Fruit fly (Drosophila melanogaster): ENCODE measurements around the gene fid.

fid gene

dm6 chr3R:25982734-25983133 lies 12.9 kb downstream of the fid start, which contains the start of gene Nf1 (continued):
- no peak for TF ChIP-seq ash1 (GFP tag; optimal IDR thresholded peaks at IDR 0.05)
- no peak for TF ChIP-seq C15 (GFP tag; IDR thresholded peaks at IDR 0.05)
- TF ChIP-seq vnd (GFP tag; IDR thresholded peaks at IDR 0.05; ENCODE audit: partially characterized antibody): peak; percentile 70
- no peak for TF ChIP-seq prd (optimal IDR thresholded peaks at IDR 0.05)
- no peak for TF ChIP-seq prd (GFP tag; IDR thresholded peaks at IDR 0.05)
- no peak for TF ChIP-seq yki (optimal IDR thresholded peaks at IDR 0.05)
- no peak for TF ChIP-seq CG4424 (GFP tag; optimal IDR thresholded peaks at IDR 0.05)
- no peak for TF ChIP-seq Hmx (GFP tag; optimal IDR thresholded peaks at IDR 0.05)
- no peak for TF ChIP-seq CG10366 (GFP tag; IDR thresholded peaks at IDR 0.05)
- no peak for TF ChIP-seq B-H1 (GFP tag; IDR thresholded peaks at IDR 0.05)
- no peak for TF ChIP-seq crp (GFP tag; optimal IDR thresholded peaks at IDR 0.05)
- no peak for TF ChIP-seq wek (GFP tag; optimal IDR thresholded peaks at IDR 0.05)
- no peak for TF ChIP-seq CG13624 (GFP tag; optimal IDR thresholded peaks at IDR 0.05)
- TF ChIP-seq Neu2 (GFP tag; optimal IDR thresholded peaks at IDR 0.05; ENCODE audit: borderline replicate concordance): no peak
- TF ChIP-seq ham (GFP tag; IDR thresholded peaks at IDR 0.05): no peak
- TF ChIP-seq CG10147 (GFP tag; optimal IDR thresholded peaks at IDR 0.05): no peak
- TF ChIP-seq CG31441 (GFP tag; IDR thresholded peaks at IDR 0.05): no peak
- TF ChIP-seq Dp (GFP tag; optimal IDR thresholded peaks at IDR 0.05): peak; percentile 95
- TF ChIP-seq CG18599 (GFP tag; optimal IDR thresholded peaks at IDR 0.05): no peak
- TF ChIP-seq CG12155 (GFP tag; optimal IDR thresholded peaks at IDR 0.05): peak; percentile 78
- TF ChIP-seq CG7556 (GFP tag; optimal IDR thresholded peaks at IDR 0.05): no peak
- no peak for TF ChIP-seq klu (GFP tag; IDR thresholded peaks at IDR 0.05)
- TF ChIP-seq CG10431 (GFP tag; optimal IDR thresholded peaks at IDR 0.05): no peak
- no peak for TF ChIP-seq Fer3 (tag; optimal IDR thresholded peaks at IDR 0.05)
- no peak for TF ChIP-seq maf-S (GFP tag; optimal IDR thresholded peaks at IDR 0.05)
- TF ChIP-seq Hr78 (GFP tag; optimal IDR thresholded peaks at IDR 0.05): no peak
- TF ChIP-seq gcm (GFP tag; optimal IDR thresholded peaks at IDR 0.05): no peak
- no peak for TF ChIP-seq CG2875 (GFP tag; optimal IDR thresholded peaks at IDR 0.05)
- TF ChIP-seq CG7357 (GFP tag; IDR thresholded peaks at IDR 0.05): no peak
- TF ChIP-seq Elba2 (GFP tag; optimal IDR thresholded peaks at IDR 0.05): no peak
- no peak for TF ChIP-seq chm (GFP tag; IDR thresholded peaks at IDR 0.05)
- TF ChIP-seq sd (tag; optimal IDR thresholded peaks at IDR 0.05): no peak
- TF ChIP-seq unc-4 (GFP tag; IDR thresholded peaks at IDR 0.05; ENCODE audit: partially characterized antibody): peak; percentile 84
- TF ChIP-seq zen2 (GFP tag; IDR thresholded peaks at IDR 0.05; ENCODE audit: partially characterized antibody): peak; percentile 56; the same call in 1 of the 3 replicates
- no peak for TF ChIP-seq wdn (GFP tag; IDR thresholded peaks at IDR 0.05)
- no peak for TF ChIP-seq CG15269 (tag; optimal IDR thresholded peaks at IDR 0.05)
- TF ChIP-seq B-H2 (GFP tag; optimal IDR thresholded peaks at IDR 0.05): no peak
- TF ChIP-seq pho (GFP tag; optimal IDR thresholded peaks at IDR 0.05): no peak
- peak; percentile 25 for TF ChIP-seq nmo (GFP tag; optimal IDR thresholded peaks at IDR 0.05)
- TF ChIP-seq Rfx (GFP tag; IDR thresholded peaks at IDR 0.05): 0 out of 2 replicates have a peak, but pooled peaks have one; percentile 25
- no peak for TF ChIP-seq Mrtf (GFP tag; IDR thresholded peaks at IDR 0.05)
- no peak for TF ChIP-seq abd-A (tag; optimal IDR thresholded peaks at IDR 0.05)
- no peak for TF ChIP-seq CG31365 (tag; optimal IDR thresholded peaks at IDR 0.05)
- TF ChIP-seq ranshi (GFP tag; IDR thresholded peaks at IDR 0.05): peak; percentile 93
- no peak for TF ChIP-seq pb (GFP tag; optimal IDR thresholded peaks at IDR 0.05)
- no peak for TF ChIP-seq CG4328 (GFP tag; optimal IDR thresholded peaks at IDR 0.05)
- no peak for TF ChIP-seq Trl (optimal IDR thresholded peaks at IDR 0.05)
- TF ChIP-seq Trl (GFP tag; optimal IDR thresholded peaks at IDR 0.05): no peak
- TF ChIP-seq CG18011 (GFP tag; optimal IDR thresholded peaks at IDR 0.05): no peak
- TF ChIP-seq CG18619 (GFP tag; optimal IDR thresholded peaks at IDR 0.05): no peak
- no peak for TF ChIP-seq fd3F (GFP tag; optimal IDR thresholded peaks at IDR 0.05)
- TF ChIP-seq E2f2 (GFP tag; IDR thresholded peaks at IDR 0.05): peak; percentile 98
